Worm (Caenorhabditis elegans): ENCODE measurements around the gene F08B12.4.

Gene F08B12.4

ce11 chrX:11379135-11379781 lies 28.3 kb downstream of the F08B12.4 start (continued):
- TF ChIP-seq ama-1 (optimal IDR thresholded peaks at IDR 0.05): no peak
- no peak for TF ChIP-seq ceh-9 (tag; optimal IDR thresholded peaks at IDR 0.05)
- TF ChIP-seq dmd-4 (tag; optimal IDR thresholded peaks at IDR 0.05; ENCODE audit: borderline replicate concordance): no peak
- no peak for TF ChIP-seq ceh-48 (tag; optimal IDR thresholded peaks at IDR 0.05)
- TF ChIP-seq pha-4 (tag; optimal IDR thresholded peaks at IDR 0.05): no peak
- no peak for TF ChIP-seq ztf-16 (tag; optimal IDR thresholded peaks at IDR 0.05)
- no peak for TF ChIP-seq ttx-3 (tag; optimal IDR thresholded peaks at IDR 0.05)
- TF ChIP-seq elt-4 (tag; optimal IDR thresholded peaks at IDR 0.05): no peak
- no peak for TF ChIP-seq eyg-1 (tag; optimal IDR thresholded peaks at IDR 0.05)
- TF ChIP-seq unc-3 (GFP tag; conservative IDR thresholded peaks at IDR 0.05): no peak
- no peak for TF ChIP-seq unc-3 (tag; optimal IDR thresholded peaks at IDR 0.05)
- TF ChIP-seq pha-2 (tag; optimal IDR thresholded peaks at IDR 0.05): no peak
- peak; percentile 89 for TF ChIP-seq ceh-18 (tag; optimal IDR thresholded peaks at IDR 0.05)
- no peak for TF ChIP-seq hlh-15 (tag; optimal IDR thresholded peaks at IDR 0.05)
- TF ChIP-seq pqm-1 (tag; optimal IDR thresholded peaks at IDR 0.05): no peak
- TF ChIP-seq sdc-2 (tag; optimal IDR thresholded peaks at IDR 0.05): no peak
- no peak for TF ChIP-seq unc-86 (tag; optimal IDR thresholded peaks at IDR 0.05)

DNA sequence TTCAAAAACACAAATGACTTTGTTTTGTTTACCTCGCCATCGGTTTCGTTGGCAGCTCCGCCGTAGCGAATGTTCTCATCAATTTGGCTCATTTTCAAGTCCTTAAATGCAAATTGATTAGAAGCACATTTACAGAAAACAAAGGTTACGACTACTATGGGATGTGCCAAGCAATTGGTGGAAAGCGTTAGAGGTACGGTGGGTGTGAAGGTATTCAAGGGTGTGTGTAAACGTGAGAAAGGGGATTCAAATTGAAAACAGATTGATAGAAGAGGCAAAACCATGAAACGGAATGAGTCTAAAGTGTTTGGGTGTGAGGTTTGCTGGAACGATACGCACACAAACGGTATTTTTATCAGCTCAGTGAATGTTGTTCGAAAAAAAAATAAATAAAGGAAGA lies 30.2 kb downstream of the F08B12.4 start, which contains the start of gene tni-1:
Gene tni-1 (minus strand): TSS at position 101 of the 400 bp plus-strand sequence.
- TF ChIP-seq ceh-6 (GFP tag; optimal IDR thresholded peaks at IDR 0.05) (no peak), ztf-16 (tag; optimal IDR thresholded peaks at IDR 0.05) (no peak), tbx-2 (tag; optimal IDR thresholded peaks at IDR 0.05) (no peak), ahr-1 (tag; optimal IDR thresholded peaks at IDR 0.05) (no peak), che-1 (tag; optimal IDR thresholded peaks at IDR 0.05) (no peak), ets-4 (tag; optimal IDR thresholded peaks at IDR 0.05) (no peak), lim-6 (tag; optimal IDR thresholded peaks at IDR 0.05) (no peak), elt-4 (tag; optimal IDR thresholded peaks at IDR 0.05) (no peak), ceh-22 (tag; optimal IDR thresholded peaks at IDR 0.05) (no peak)

DNA sequence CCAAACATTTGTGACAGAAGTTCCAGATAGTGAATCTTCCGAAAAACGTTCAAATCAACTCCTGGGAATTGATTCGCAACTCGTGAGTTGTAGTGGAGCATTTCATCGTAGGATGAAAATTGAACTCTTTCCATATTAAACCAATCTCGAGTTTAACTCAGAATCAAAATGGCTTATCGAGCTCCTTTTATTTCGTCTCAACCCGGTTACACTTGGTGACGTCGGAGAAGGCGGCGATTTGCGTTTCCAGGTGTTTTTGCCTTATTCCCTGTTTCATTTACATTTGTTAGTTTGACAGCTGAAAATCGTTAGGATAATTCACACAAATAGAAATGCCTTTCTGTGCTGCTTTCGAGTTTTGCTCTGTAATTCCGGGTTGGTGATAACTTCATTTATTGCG lies 32.0 kb downstream of the F08B12.4 start, which contains the start of gene F42E11.3:
Gene F42E11.3 (minus strand): TSS at position 101 of the 400 bp plus-strand sequence.
- TF ChIP-seq ama-1 (optimal IDR thresholded peaks at IDR 0.05): peak; percentile 31
- TF ChIP-seq elt-4 (tag; optimal IDR thresholded peaks at IDR 0.05): no peak

- TF ChIP-seq pqm-1 (tag; optimal IDR thresholded peaks at IDR 0.05) (no peak), K09A11.1 (tag; optimal IDR thresholded peaks at IDR 0.05; ENCODE audit: insufficient read depth) (no peak), ceh-34 (tag; optimal IDR thresholded peaks at IDR 0.05) (no peak), ceh-45 (GFP tag; IDR thresholded peaks at IDR 0.05) (no peak), ceh-31 (tag; optimal IDR thresholded peaks at IDR 0.05) (no peak), pag-3 (tag; optimal IDR thresholded peaks at IDR 0.05; ENCODE audit: borderline replicate concordance) (no peak), ahr-1 (tag; optimal IDR thresholded peaks at IDR 0.05) (no peak), unc-3 (GFP tag; conservative IDR thresholded peaks at IDR 0.05) (no peak), unc-3 (tag; optimal IDR thresholded peaks at IDR 0.05) (no peak), nhr-232 (tag; optimal IDR thresholded peaks at IDR 0.05) (no peak), hlh-8 (tag; optimal IDR thresholded peaks at IDR 0.05) (no peak), ttx-3 (tag; optimal IDR thresholded peaks at IDR 0.05) (no peak), C38D4.7 (GFP tag; optimal IDR thresholded peaks at IDR 0.05) (no peak), sdc-2 (tag; optimal IDR thresholded peaks at IDR 0.05) (no peak), ceh-48 (tag; optimal IDR thresholded peaks at IDR 0.05) (no peak), tbx-2 (tag; optimal IDR thresholded peaks at IDR 0.05) (no peak), hlh-30 (tag; optimal IDR thresholded peaks at IDR 0.05; ENCODE audit: insufficient read depth) (no peak)
These were observed 37.4 kb downstream of the F08B12.4 start for ce11 chrX:11370090-11370489.

- TF ChIP-seq rnt-1 (tag; optimal IDR thresholded peaks at IDR 0.05) (no peak), tbx-2 (tag; optimal IDR thresholded peaks at IDR 0.05) (peak; percentile 29), F13H6.1 (tag; optimal IDR thresholded peaks at IDR 0.05) (no peak), unc-42 (tag; optimal IDR thresholded peaks at IDR 0.05) (peak; percentile 54), pha-4 (tag; optimal IDR thresholded peaks at IDR 0.05) (no peak), ceh-48 (tag; optimal IDR thresholded peaks at IDR 0.05) (no peak), unc-55 (GFP tag; optimal IDR thresholded peaks at IDR 0.05) (peak; percentile 54), dve-1 (tag; optimal IDR thresholded peaks at IDR 0.05) (no peak)
These were observed 38.7 kb downstream of the F08B12.4 start for ce11 chrX:11368845-11369244.

Measured in whole organism, late embryonic.